Worm (Caenorhabditis elegans): ENCODE data around the gene srd-55.

ce11 chrII:7392052-7392694 is 16.1 kb upstream of the srd-55 start:
- no peak for TF ChIP-seq nhr-28 (tag; optimal IDR thresholded peaks at IDR 0.05)
- peak; percentile 87 for TF ChIP-seq hmg-11 (tag; optimal IDR thresholded peaks at IDR 0.05)
- peak; percentile 85 for TF ChIP-seq nhr-25 (tag; optimal IDR thresholded peaks at IDR 0.05)
- peak; percentile 48 for TF ChIP-seq R02D3.7 (tag; optimal IDR thresholded peaks at IDR 0.05)
- no peak for TF ChIP-seq ceh-82 (tag; optimal IDR thresholded peaks at IDR 0.05)

Measured in whole organism, L3 larva.